Worm (Caenorhabditis elegans): ENCODE measurements around the gene pstk-1.

pstk-1 gene

ce11 chrIII:12436215-12436614 is 30.2 kb upstream of the pstk-1 start, which contains the start of gene fbxa-218:
TSS of gene fbxa-218 (plus strand) at chrIII:12436515.
- TF ChIP-seq Y48G9A.11 (GFP tag; IDR thresholded peaks at IDR 0.05) (no peak), nhr-111 (GFP tag; optimal IDR thresholded peaks at IDR 0.05) (no peak), mxl-2 (GFP tag; conservative IDR thresholded peaks at IDR 0.05) (no peak), hmg-1.1 (GFP tag; IDR thresholded peaks at IDR 0.05) (no peak), lin-29 (GFP tag; IDR thresholded peaks at IDR 0.05) (no peak), attf-4 (tag; optimal IDR thresholded peaks at IDR 0.05) (no peak), R02D3.7 (tag; optimal IDR thresholded peaks at IDR 0.05) (no peak), ctbp-1 (GFP tag; IDR thresholded peaks at IDR 0.05) (no peak), lin-38 (GFP tag; IDR thresholded peaks at IDR 0.05) (no peak), mdt-29 (GFP tag; IDR thresholded peaks at IDR 0.05) (no peak), ceh-44 (GFP tag; IDR thresholded peaks at IDR 0.05) (no peak), mes-2 (tag; optimal IDR thresholded peaks at IDR 0.05; ENCODE audit: poor library complexity, severe bottlenecking) (no peak), madf-5 (GFP tag; IDR thresholded peaks at IDR 0.05) (no peak), daf-12 (tag; optimal IDR thresholded peaks at IDR 0.05) (no peak), set-16 (GFP tag; IDR thresholded peaks at IDR 0.05) (no peak), spr-3 (GFP tag; optimal IDR thresholded peaks at IDR 0.05) (no peak), zfp-3 (GFP tag; conservative IDR thresholded peaks at IDR 0.05) (no peak), unc-62 (GFP tag; optimal IDR thresholded peaks at IDR 0.05 in 1 of 2) (no peak), unc-62 (tag; optimal IDR thresholded peaks at IDR 0.05) (no peak)

- TF ChIP-seq egl-43 (GFP tag; IDR thresholded peaks at IDR 0.05) = no peak
- TF ChIP-seq aha-1 (tag) = peak; percentile 95
Observed at ce11 chrIII:12437020-12437419, 29.4 kb upstream of the pstk-1 start.

ce11 chrIII:12439056-12439455 is 27.4 kb upstream of the pstk-1 start:
- no peak for TF ChIP-seq vab-7 (GFP tag; IDR thresholded peaks at IDR 0.05)
- no peak for TF ChIP-seq nhr-48 (tag; optimal IDR thresholded peaks at IDR 0.05)
- no peak for TF ChIP-seq cey-2 (tag; optimal IDR thresholded peaks at IDR 0.05; ENCODE audit: borderline replicate concordance, insufficient read depth)
- TF ChIP-seq set-16 (GFP tag; IDR thresholded peaks at IDR 0.05) = peak; percentile 81
- TF ChIP-seq nhr-28 (tag; optimal IDR thresholded peaks at IDR 0.05) = no peak

- TF ChIP-seq nhr-28 (tag; optimal IDR thresholded peaks at IDR 0.05) = no peak
- no peak for TF ChIP-seq spr-1 (tag; optimal IDR thresholded peaks at IDR 0.05)
- TF ChIP-seq duxl-1 (tag; optimal IDR thresholded peaks at IDR 0.05; ENCODE audit: poor library complexity) = no peak
- no peak for TF ChIP-seq dpl-1 (GFP tag; optimal IDR thresholded peaks at IDR 0.05)
- TF ChIP-seq snpc-1.2 (GFP tag; IDR thresholded peaks at IDR 0.05) = no peak
- no peak for TF ChIP-seq lim-7 (GFP tag; IDR thresholded peaks at IDR 0.05)
- no peak for TF ChIP-seq T26A8.4 (GFP tag; IDR thresholded peaks at IDR 0.05)
- TF ChIP-seq skn-1 (tag; optimal IDR thresholded peaks at IDR 0.05) = no peak
- TF ChIP-seq lin-15B (tag; optimal IDR thresholded peaks at IDR 0.05) = no peak
- no peak for TF ChIP-seq pha-4 (GFP tag; IDR thresholded peaks at IDR 0.05)
- TF ChIP-seq pha-4 (tag; optimal IDR thresholded peaks at IDR 0.05) = no peak
- no peak for TF ChIP-seq madf-5 (GFP tag; IDR thresholded peaks at IDR 0.05)
- no peak for TF ChIP-seq ZK546.5 (tag; optimal IDR thresholded peaks at IDR 0.05)
- TF ChIP-seq ZK337.2 (GFP tag; IDR thresholded peaks at IDR 0.05) = no peak
- TF ChIP-seq hlh-11 (tag; optimal IDR thresholded peaks at IDR 0.05) = no peak
- TF ChIP-seq gei-8 (GFP tag; optimal IDR thresholded peaks at IDR 0.05) = no peak
- no peak for TF ChIP-seq unc-130 (GFP tag; optimal IDR thresholded peaks at IDR 0.05)
- TF ChIP-seq dmd-8 (GFP tag; IDR thresholded peaks at IDR 0.05) = no peak
- TF ChIP-seq F44E2.7 (GFP tag; IDR thresholded peaks at IDR 0.05) = no peak
- no peak for TF ChIP-seq mxl-2 (GFP tag; conservative IDR thresholded peaks at IDR 0.05)
Observed at ce11 chrIII:12443880-12444279, 22.5 kb upstream of the pstk-1 start.
